Worm (Caenorhabditis elegans) whole organism, L4 larva: ENCODE data around the gene K08D8.11.

Experiments used
- F10B5.3 ChIP-seq: sonication (generic microtip); optimal IDR thresholded peaks from 2 replicates; lab custom pipeline; 2016; ENCODE audit warnings: mild to moderate bottlenecking, missing genetic modification characterization, missing compliant biosample characterization
- F26F4.8 ChIP-seq: fragments of 200-800 bp; sonication (Bioruptor generic); conservative IDR thresholded peaks from 2 replicates; pipeline ENCODE4 v1.3.6; 2022; ENCODE audit warnings: missing genetic modification characterization, missing compliant biosample characterization
- F37D6.2 ChIP-seq: sonication (generic microtip); optimal IDR thresholded peaks from 2 replicates; lab custom pipeline; 2016; ENCODE audit warnings: mild to moderate bottlenecking, missing genetic modification characterization, missing compliant biosample characterization
- F44E2.7 ChIP-seq: fragments of 200-800 bp; sonication (Bioruptor generic); IDR thresholded peaks from 2 replicates; pipeline ENCODE4 v2.1.2; 2022; ENCODE audit warnings: missing genetic modification characterization, missing compliant biosample characterization
- F49E8.2 ChIP-seq: sonication (generic microtip); optimal IDR thresholded peaks from 2 replicates; lab custom pipeline; 2016; ENCODE audit warnings: missing compliant biosample characterization, mild to moderate bottlenecking, missing genetic modification characterization, borderline replicate concordance
- T26A8.4 ChIP-seq: fragments of 200-800 bp; sonication (Bioruptor generic); IDR thresholded peaks from 2 replicates; pipeline ENCODE4 v1.3.6; 2022; ENCODE audit warnings: missing genetic modification characterization, missing compliant biosample characterization
- Y5F2A.4 ChIP-seq: fragments of 200-800 bp; sonication (Bioruptor generic); optimal IDR thresholded peaks from 2 replicates; lab custom pipeline; 2018; ENCODE audit warnings: mild to moderate bottlenecking, missing genetic modification characterization, missing compliant biosample characterization
- aha-1 ChIP-seq: fragments of 150-350 bp; peaks from one replicate; lab custom pipeline; 2014; ENCODE audit warnings: missing biosample characterization, missing genetic modification characterization
- arid-1 ChIP-seq: fragments of 200-800 bp; sonication (Bioruptor generic); conservative IDR thresholded peaks from 2 replicates; pipeline ENCODE4 v1.3.6; 2022; ENCODE audit warnings: missing genetic modification reagents, missing genetic modification characterization, missing compliant biosample characterization
- ceh-28 ChIP-seq: fragments of 150-350 bp; optimal IDR thresholded peaks from 2 replicates; lab custom pipeline; 2014; ENCODE audit warnings: missing biosample characterization, missing genetic modification reagents, missing genetic modification characterization
- ceh-32 ChIP-seq: sonication (generic microtip); optimal IDR thresholded peaks from 2 replicates; lab custom pipeline; 2016; ENCODE audit warnings: mild to moderate bottlenecking, missing genetic modification characterization, missing compliant biosample characterization; ENCODE audit not compliant: poor library complexity
- daf-16 ChIP-seq, 3 experiments: sonication (generic microtip); optimal IDR thresholded peaks; 2 replicates each; lab custom pipeline; 2016 to 2017; ENCODE audit warnings: missing genetic modification characterization in 3 of 3, missing genetic modification reagents in 3 of 3, mild to moderate bottlenecking in 2 of 3, missing compliant biosample characterization in 2 of 3, missing biosample characterization in 1 of 3, moderate library complexity in 1 of 3
- daf-19 ChIP-seq: fragments of 200-800 bp; sonication (Bioruptor generic); conservative IDR thresholded peaks from 2 replicates; pipeline ENCODE4 v1.3.6; 2022; ENCODE audit warnings: missing genetic modification characterization, missing compliant biosample characterization
- daf-8 ChIP-seq: fragments of 200-800 bp; sonication (Bioruptor generic); IDR thresholded peaks from 2 replicates; pipeline ENCODE4 v1.3.6; 2022; ENCODE audit warnings: missing genetic modification characterization, missing compliant biosample characterization
- dmd-8 ChIP-seq: fragments of 200-800 bp; sonication (Bioruptor generic); IDR thresholded peaks from 2 replicates; pipeline ENCODE4 v1.3.6; 2022; ENCODE audit warnings: missing genetic modification characterization, missing compliant biosample characterization
- dpl-1 ChIP-seq: fragments of 150-350 bp; optimal IDR thresholded peaks from 2 replicates; lab custom pipeline; 2014; ENCODE audit warnings: missing biosample characterization, missing genetic modification reagents, missing genetic modification characterization
- duxl-1 ChIP-seq: sonication (generic microtip); optimal IDR thresholded peaks from 2 replicates; lab custom pipeline; 2016; ENCODE audit warnings: mild to moderate bottlenecking, missing genetic modification characterization, moderate library complexity, missing compliant biosample characterization; ENCODE audit not compliant: poor library complexity
- dve-1 ChIP-seq: sonication (generic microtip); optimal IDR thresholded peaks from 2 replicates; lab custom pipeline; 2017; ENCODE audit warnings: antibody characterized with exemption, mild to moderate bottlenecking, missing genetic modification characterization, missing compliant biosample characterization; ENCODE audit not compliant: insufficient read depth
- egl-43 ChIP-seq: fragments of 200-800 bp; sonication (Bioruptor generic); IDR thresholded peaks from 2 replicates; pipeline ENCODE4 v1.3.6; 2022; ENCODE audit warnings: missing genetic modification reagents, missing genetic modification characterization, missing compliant biosample characterization
- fkh-10 ChIP-seq: fragments of 150-350 bp; optimal IDR thresholded peaks from 2 replicates; lab custom pipeline; 2014; ENCODE audit warnings: missing biosample characterization, missing genetic modification reagents, missing genetic modification characterization
- hif-1 ChIP-seq, 2 experiments: sonication (generic microtip); optimal IDR thresholded peaks; 2 replicates each; lab custom pipeline; 2016 to 2017; ENCODE audit warnings: missing compliant biosample characterization in 2 of 2, missing genetic modification characterization in 2 of 2, missing genetic modification reagents in 2 of 2, missing genotype in 2 of 2, mild to moderate bottlenecking in 1 of 2
- hlh-11 ChIP-seq: fragments of 200-800 bp; sonication (Bioruptor generic); optimal IDR thresholded peaks from 2 replicates; lab custom pipeline; 2018; ENCODE audit warnings: mild to moderate bottlenecking, missing genetic modification characterization, missing compliant biosample characterization
- hmg-1.1 ChIP-seq: fragments of 200-800 bp; sonication (Bioruptor generic); IDR thresholded peaks from 2 replicates; pipeline ENCODE4 v1.3.6; 2022; ENCODE audit warnings: missing genetic modification reagents, missing genetic modification characterization, missing compliant biosample characterization
- jun-1 ChIP-seq: fragments of 150-350 bp; optimal IDR thresholded peaks from 2 replicates; lab custom pipeline; 2014; ENCODE audit warnings: missing biosample characterization, missing genetic modification reagents, missing genetic modification characterization
- lin-1 ChIP-seq: fragments of 200-800 bp; sonication (Bioruptor generic); IDR thresholded peaks from 2 replicates; pipeline ENCODE4 v1.3.6; 2022; ENCODE audit warnings: missing genetic modification reagents, missing genetic modification characterization, missing compliant biosample characterization
- lin-15B ChIP-seq: fragments of 150-350 bp; sonication (generic microtip); optimal IDR thresholded peaks from 3 replicates; lab custom pipeline; 2014; ENCODE audit warnings: missing biosample characterization, missing genetic modification characterization
- lin-29 ChIP-seq: fragments of 200-800 bp; sonication (Bioruptor generic); IDR thresholded peaks from 2 replicates; pipeline ENCODE4 v1.3.6; 2022; ENCODE audit warnings: missing genetic modification reagents, missing genetic modification characterization, missing compliant biosample characterization
- lsy-2 ChIP-seq, 2 experiments: fragments of 150-350 bp in 1 of 2; sonication (generic microtip) in 1 of 2; optimal IDR thresholded peaks; 2 replicates each; lab custom pipeline; 2014 to 2017; ENCODE audit warnings: missing biosample characterization in 2 of 2, missing genetic modification characterization in 2 of 2
- mes-2 ChIP-seq: sonication (generic microtip); optimal IDR thresholded peaks from 2 replicates; lab custom pipeline; 2016; ENCODE audit warnings: missing genotype, mild to moderate bottlenecking, missing genetic modification characterization, missing compliant biosample characterization; ENCODE audit not compliant: poor library complexity, severe bottlenecking
- mxl-2 ChIP-seq: fragments of 200-800 bp; sonication (Bioruptor generic); conservative IDR thresholded peaks from 2 replicates; pipeline ENCODE4 v1.3.6; 2022; ENCODE audit warnings: missing genetic modification reagents, missing genetic modification characterization, missing compliant biosample characterization
- nhr-10 ChIP-seq: fragments of 150-350 bp; optimal IDR thresholded peaks from 2 replicates; lab custom pipeline; 2014; ENCODE audit warnings: missing biosample characterization, missing genetic modification characterization
- nhr-28 ChIP-seq: fragments of 150-350 bp; optimal IDR thresholded peaks from 2 replicates; lab custom pipeline; 2014; ENCODE audit warnings: missing biosample characterization, missing genetic modification characterization
- nhr-76 ChIP-seq: fragments of 150-350 bp; optimal IDR thresholded peaks from 2 replicates; lab custom pipeline; 2014; ENCODE audit warnings: missing biosample characterization, missing genetic modification characterization
- nhr-77 ChIP-seq: fragments of 150-350 bp; optimal IDR thresholded peaks from 2 replicates; lab custom pipeline; 2014; ENCODE audit warnings: missing biosample characterization, missing genetic modification characterization
- pha-4 ChIP-seq, 2 experiments: fragments of 150-350 bp in 1 of 2; fragments of 200-800 bp in 1 of 2; sonication (Bioruptor generic) in 1 of 2; IDR thresholded peaks in 1 of 2; optimal IDR thresholded peaks in 1 of 2; 2 replicates each; pipeline versions ENCODE4 v1.3.6 to Lab custom; 2014 to 2022; ENCODE audit warnings: missing genetic modification characterization in 2 of 2, missing genetic modification reagents in 2 of 2, missing biosample characterization in 1 of 2, missing compliant biosample characterization in 1 of 2
- php-3 ChIP-seq: fragments of 200-800 bp; sonication (Bioruptor generic); IDR thresholded peaks from 2 replicates; pipeline ENCODE4 v1.3.6; 2022; ENCODE audit warnings: missing genetic modification reagents, missing genetic modification characterization, missing compliant biosample characterization
- rbr-2 ChIP-seq: sonication (generic microtip); optimal IDR thresholded peaks from 2 replicates; lab custom pipeline; 2016; ENCODE audit warnings: missing genotype, missing genetic modification characterization, missing compliant biosample characterization
- set-16 ChIP-seq: fragments of 200-800 bp; sonication (Bioruptor generic); IDR thresholded peaks from 2 replicates; pipeline ENCODE4 v1.3.6; 2022; ENCODE audit warnings: missing genetic modification reagents, missing genetic modification characterization, missing compliant biosample characterization
- skn-1 ChIP-seq: fragments of 150-350 bp; optimal IDR thresholded peaks from 2 replicates; lab custom pipeline; 2014; ENCODE audit warnings: missing biosample characterization, missing genetic modification characterization
- snpc-1.2 ChIP-seq: fragments of 200-800 bp; sonication (Bioruptor generic); IDR thresholded peaks from 2 replicates; pipeline ENCODE4 v1.3.6; 2022; ENCODE audit warnings: missing genetic modification reagents, missing genetic modification characterization, missing compliant biosample characterization
- spr-1 ChIP-seq: sonication (generic microtip); optimal IDR thresholded peaks from 2 replicates; lab custom pipeline; 2016; ENCODE audit warnings: mild to moderate bottlenecking, missing genetic modification characterization, missing compliant biosample characterization
- unc-130 ChIP-seq: sonication (generic microtip); optimal IDR thresholded peaks from 2 replicates; lab custom pipeline; 2016; ENCODE audit warnings: missing genetic modification reagents, missing genetic modification characterization, missing compliant biosample characterization
- zfp-2 ChIP-seq: sonication (generic microtip); optimal IDR thresholded peaks from 2 replicates; lab custom pipeline; 2016; ENCODE audit warnings: mild to moderate bottlenecking, missing genetic modification characterization, missing compliant biosample characterization
- ztf-7 ChIP-seq: fragments of 150-350 bp; optimal IDR thresholded peaks from 2 replicates; lab custom pipeline; 2014; ENCODE audit warnings: missing biosample characterization, missing genetic modification characterization

The K08D8.11 gene

DNA sequence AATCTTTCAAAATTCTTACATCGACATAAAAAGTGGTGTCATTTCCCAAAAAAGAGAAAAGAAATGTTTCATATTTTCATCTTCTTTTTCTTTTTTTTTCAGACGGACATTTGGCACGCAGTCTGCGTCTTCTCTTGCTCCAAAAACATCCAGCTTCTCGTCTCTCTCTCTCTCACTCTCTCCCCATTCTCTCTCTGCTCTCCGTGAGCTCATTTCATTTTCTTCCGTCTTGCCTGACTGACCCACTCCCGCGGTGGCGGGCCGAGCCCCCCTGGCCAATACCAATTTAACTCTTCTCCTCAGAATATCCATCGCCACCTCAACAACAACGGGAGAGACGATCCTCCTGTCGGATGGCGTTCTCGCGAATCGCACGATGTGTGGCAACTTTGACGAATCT, 49.5 kb upstream of the K08D8.11 start, which contains the start of gene txt-19 (continued):
- TF ChIP-seq daf-19: no peak
- no peak for TF ChIP-seq F10B5.3

DNA sequence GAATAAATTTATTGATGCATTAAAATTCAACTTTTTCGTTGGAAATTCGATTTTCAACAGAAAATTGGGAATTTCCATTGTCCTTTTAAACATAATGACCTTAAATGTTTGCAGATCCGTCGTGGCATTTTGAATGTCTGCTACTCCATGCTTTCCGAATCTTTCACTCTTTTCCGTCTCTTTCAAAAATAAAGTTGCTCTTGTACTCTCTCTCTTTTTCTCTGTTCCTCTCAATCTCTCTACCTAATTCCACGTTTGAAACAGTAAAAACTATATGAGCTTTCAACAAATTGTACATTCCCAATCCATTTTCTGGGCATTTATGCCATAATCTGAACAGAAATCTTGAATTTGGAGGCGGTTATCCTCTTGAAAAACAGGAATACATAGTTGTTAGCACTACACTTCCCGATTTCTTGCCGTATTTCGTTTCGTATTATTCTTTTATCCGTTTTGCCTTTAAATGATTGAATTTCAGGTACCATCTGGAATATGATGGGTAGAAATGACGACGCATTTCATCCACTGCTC, 46.0 kb upstream of the K08D8.11 start, which contains the start of gene srf-3:
Gene srf-3, plus strand, starts transcription at position 481 of the 531 bp plus-strand sequence.
- no peak for TF ChIP-seq F44E2.7 (GFP tag; lab: Robert Waterston, UW)
- TF ChIP-seq nhr-76 (tag; lab: Kevin White, UChicago): no peak
- no peak for TF ChIP-seq lin-1 (GFP tag; lab: Robert Waterston, UW)
- TF ChIP-seq lsy-2 (tag; optimal IDR thresholded peaks at IDR 0.05; lab: Kevin White, UChicago): peak in 1 of 2 experiments; percentile 12
- no peak for TF ChIP-seq dmd-8
- no peak for TF ChIP-seq jun-1 (tag; lab: Kevin White, UChicago)
- peak; percentile 24 for TF ChIP-seq dve-1 (tag; lab: Kevin White, UChicago)
- TF ChIP-seq aha-1 (tag; lab: Kevin White, UChicago): peak; percentile 41
- no peak for TF ChIP-seq lin-15B (tag; lab: Kevin White, UChicago)
- TF ChIP-seq mes-2 (tag; lab: Kevin White, UChicago): peak; percentile 4
- no peak for TF ChIP-seq T26A8.4 (GFP tag; lab: Robert Waterston, UW)
- no peak for TF ChIP-seq php-3
- no peak for TF ChIP-seq ceh-28
- no peak for TF ChIP-seq daf-8 (GFP tag; lab: Robert Waterston, UW)
- TF ChIP-seq hmg-1.1: peak; percentile 32; the same call in 1 of the 2 replicates
- no peak for TF ChIP-seq hif-1 (tag; optimal IDR thresholded peaks at IDR 0.05; lab: Kevin White, UChicago)
- no peak for TF ChIP-seq daf-16 (GFP tag; optimal IDR thresholded peaks at IDR 0.05; lab: Kevin White, UChicago)
- peak; percentile 12 for TF ChIP-seq daf-16 (tag; optimal IDR thresholded peaks at IDR 0.05; lab: Kevin White, UChicago)

DNA sequence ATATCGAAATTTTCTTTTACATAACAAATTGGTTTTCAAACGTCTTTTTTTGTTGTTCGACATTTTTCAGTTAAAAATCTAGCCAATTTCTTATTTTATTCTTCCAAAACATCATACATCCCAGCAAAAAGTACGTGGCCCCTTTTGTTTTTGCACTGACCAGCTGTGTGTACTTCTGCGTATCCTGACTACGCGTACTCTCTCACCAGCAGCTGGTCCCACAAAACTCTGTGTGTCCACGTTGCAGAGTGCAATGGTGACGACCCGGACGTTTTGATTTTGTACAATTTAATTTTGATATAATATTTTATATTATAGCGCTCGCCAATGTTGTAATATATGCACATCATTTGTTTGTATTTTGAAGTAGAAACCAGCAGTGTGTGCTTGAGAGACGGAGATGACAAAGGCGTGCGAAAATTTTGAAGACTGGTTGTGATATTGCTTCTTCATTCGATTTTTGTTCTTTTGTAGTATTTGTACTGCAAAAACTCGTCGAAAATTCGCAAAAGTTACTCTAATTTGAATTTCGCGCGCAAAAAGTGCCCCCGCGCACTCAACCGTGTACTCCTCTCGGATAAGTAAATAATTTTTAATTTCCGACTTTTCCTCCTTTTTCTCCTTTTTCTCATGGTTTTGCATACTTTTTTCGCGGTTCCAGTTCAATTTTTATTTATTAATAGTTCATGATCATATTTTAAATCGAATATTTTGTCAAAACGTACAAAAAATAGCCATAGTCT, 40.6 kb upstream of the K08D8.11 start:
- TF ChIP-seq F49E8.2 (tag; lab: Kevin White, UChicago) (no peak), mxl-2 (GFP tag; lab: Robert Waterston, UW) (no peak), zfp-2 (no peak), pha-4 (GFP tag; IDR thresholded peaks at IDR 0.05; lab: Robert Waterston, UW) (peak; percentile 15; the same call in 1 of the 2 replicates), pha-4 (tag; optimal IDR thresholded peaks at IDR 0.05; lab: Kevin White, UChicago) (no peak), arid-1 (GFP tag; lab: Robert Waterston, UW) (no peak), egl-43 (no peak), lin-29 (GFP tag; lab: Robert Waterston, UW) (no peak), nhr-10 (tag; lab: Kevin White, UChicago) (no peak), F26F4.8 (GFP tag; lab: Robert Waterston, UW) (no peak), unc-130 (GFP tag; lab: Kevin White, UChicago) (no peak), duxl-1 (tag; lab: Kevin White, UChicago) (no peak), skn-1 (no peak), Y5F2A.4 (GFP tag; lab: Kevin White, UChicago) (no peak), hlh-11 (tag; lab: Kevin White, UChicago) (peak; percentile 25), dpl-1 (GFP tag; lab: Kevin White, UChicago) (peak; percentile 47), ceh-32 (tag; lab: Kevin White, UChicago) (no peak), F37D6.2 (tag; lab: Kevin White, UChicago) (no peak), set-16 (no peak), hmg-1.1 (no peak), rbr-2 (tag; lab: Kevin White, UChicago) (no peak), lsy-2 (tag; optimal IDR thresholded peaks at IDR 0.05; lab: Kevin White, UChicago) (no peak), mes-2 (tag; lab: Kevin White, UChicago) (peak; percentile 19), nhr-28 (tag; lab: Kevin White, UChicago) (peak; percentile 3), F10B5.3 (no peak), fkh-10 (GFP tag; lab: Kevin White, UChicago) (no peak), nhr-77 (tag; lab: Kevin White, UChicago) (no peak), ztf-7 (tag; lab: Kevin White, UChicago) (no peak), snpc-1.2 (no peak), spr-1 (tag; lab: Kevin White, UChicago) (no peak)
